Fruit fly (Drosophila melanogaster): ENCODE results near the gene chm.
A peak's percentile ranks its signal among the peaks of the same experiment; 100 is the strongest.

The chm gene

dm6 chr2L:7386555-7387420 is 25.4 kb upstream of the chm start (continued):
- TF ChIP-seq CG32532 (GFP tag; IDR thresholded peaks at IDR 0.05) = peak; percentile 17; the same call in 1 of the 2 replicates
- TF ChIP-seq Asciz (GFP tag; optimal IDR thresholded peaks at IDR 0.05) = peak; percentile 35
- TF ChIP-seq CG1529 (GFP tag; optimal IDR thresholded peaks at IDR 0.05) = peak; percentile 18
- TF ChIP-seq Mad (GFP tag; optimal IDR thresholded peaks at IDR 0.05) = no peak
- 0 out of 3 replicates have a peak, but pooled peaks have one; percentile 16 for TF ChIP-seq so (GFP tag; IDR thresholded peaks at IDR 0.05)
- TF ChIP-seq fru (optimal IDR thresholded peaks at IDR 0.05) = no peak
- peak; percentile 24 for TF ChIP-seq CG2875 (GFP tag; optimal IDR thresholded peaks at IDR 0.05)
- TF ChIP-seq Chrac-16 (GFP tag; optimal IDR thresholded peaks at IDR 0.05) = no peak
- TF ChIP-seq Sry-δ (GFP tag; optimal IDR thresholded peaks at IDR 0.05) = no peak
- no peak for TF ChIP-seq Blimp-1 (GFP tag; optimal IDR thresholded peaks at IDR 0.05)
- no peak for TF ChIP-seq Sox100B (GFP tag; optimal IDR thresholded peaks at IDR 0.05)
- peak; percentile 58 for TF ChIP-seq ATbp (GFP tag; optimal IDR thresholded peaks at IDR 0.05)
- no peak for TF ChIP-seq Six4 (GFP tag; optimal IDR thresholded peaks at IDR 0.05)
- no peak for TF ChIP-seq gsb (GFP tag; IDR thresholded peaks at IDR 0.05)
- TF ChIP-seq schlank (tag; optimal IDR thresholded peaks at IDR 0.05) = no peak
- TF ChIP-seq bsh (GFP tag; optimal IDR thresholded peaks at IDR 0.05) = peak in 1 of 2 experiments; percentile 22
- 0 out of 3 replicates have a peak, but pooled peaks have one; percentile 27 for TF ChIP-seq CG7357 (GFP tag; IDR thresholded peaks at IDR 0.05)
- TF ChIP-seq chinmo (GFP tag; IDR thresholded peaks at IDR 0.05; ENCODE audit: partially characterized antibody) = 0 out of 4 replicates have a peak, but pooled peaks have one; percentile 30
- TF ChIP-seq row (GFP tag; IDR thresholded peaks at IDR 0.05) = peak; percentile 51; the same call in 2 of the 3 replicates
- no peak for TF ChIP-seq tgo (GFP tag; IDR thresholded peaks at IDR 0.05)
- 0 out of 3 replicates have a peak, but pooled peaks have one; percentile 16 for TF ChIP-seq CG2199 (GFP tag; IDR thresholded peaks at IDR 0.05)
- no peak for TF ChIP-seq Poxn (GFP tag; IDR thresholded peaks at IDR 0.05)
- TF ChIP-seq cato (GFP tag; optimal IDR thresholded peaks at IDR 0.05; ENCODE audit: borderline replicate concordance) = no peak

dm6 chr2L:7387813-7388558 is 24.2 kb upstream of the chm start, which contains the start of the genes CG5149 and gudu:
CG5149 (minus strand) TSS chr2L:7388253.
gudu (plus strand) TSS chr2L:7388508.
- TF ChIP-seq Antp (GFP tag; optimal IDR thresholded peaks at IDR 0.05) = no peak
- TF ChIP-seq Doc2 (GFP tag; IDR thresholded peaks at IDR 0.05) = no peak
- TF ChIP-seq sob (GFP tag; IDR thresholded peaks at IDR 0.05) = peak; percentile 26; the same call in 1 of the 2 replicates
- TF ChIP-seq CG8944 (GFP tag; optimal IDR thresholded peaks at IDR 0.05) = no peak
- peak; percentile 86 for TF ChIP-seq CG16813 (GFP tag; IDR thresholded peaks at IDR 0.05; ENCODE audit: partially characterized antibody)
- peak; percentile 90 for TF ChIP-seq BEAF-32 (GFP tag; optimal IDR thresholded peaks at IDR 0.05)
- peak; percentile 22; the same call in 1 of the 3 replicates for TF ChIP-seq row (GFP tag; IDR thresholded peaks at IDR 0.05)
- peak; percentile 49 for TF ChIP-seq ac (GFP tag; optimal IDR thresholded peaks at IDR 0.05)
- peak; percentile 88; the same call in 2 of the 3 replicates for TF ChIP-seq mld (GFP tag; IDR thresholded peaks at IDR 0.05; ENCODE audit: partially characterized antibody)
- no peak for TF ChIP-seq CG14667 (GFP tag; IDR thresholded peaks at IDR 0.05)
- TF ChIP-seq Mrtf (GFP tag; IDR thresholded peaks at IDR 0.05) = no peak
- no peak for TF ChIP-seq Lim3 (GFP tag; IDR thresholded peaks at IDR 0.05)
- TF ChIP-seq mam (GFP tag; optimal IDR thresholded peaks at IDR 0.05) = no peak
- no peak for TF ChIP-seq CG12219 (GFP tag; optimal IDR thresholded peaks at IDR 0.05)
- no peak for TF ChIP-seq CG6683 (GFP tag; optimal IDR thresholded peaks at IDR 0.05)
- no peak for TF ChIP-seq Hmx (GFP tag; optimal IDR thresholded peaks at IDR 0.05)
- TF ChIP-seq oc (tag; optimal IDR thresholded peaks at IDR 0.05) = no peak
- peak; percentile 53 for TF ChIP-seq CG14710 (tag; optimal IDR thresholded peaks at IDR 0.05)
- TF ChIP-seq CG16863 (GFP tag; optimal IDR thresholded peaks at IDR 0.05) = no peak
- TF ChIP-seq CG5953 (GFP tag; IDR thresholded peaks at IDR 0.05) = no peak
- TF ChIP-seq kni (GFP tag; optimal IDR thresholded peaks at IDR 0.05) = no peak
- TF ChIP-seq gem (tag; optimal IDR thresholded peaks at IDR 0.05) = no peak
- TF ChIP-seq CG3065 (GFP tag; optimal IDR thresholded peaks at IDR 0.05) = no peak
- TF ChIP-seq CG12236 (GFP tag; optimal IDR thresholded peaks at IDR 0.05) = no peak
- TF ChIP-seq CG7357 (GFP tag; IDR thresholded peaks at IDR 0.05) = no peak
- TF ChIP-seq CG10654 (GFP tag; optimal IDR thresholded peaks at IDR 0.05) = no peak

Measured in whole organism, embryonic.